Worm (Caenorhabditis elegans) whole organism, L1 larva: Measurements from ENCODE around the gene C32D5.4.

ENCODE experiments used
- ceh-82 ChIP-seq, 3 experiments: fragments of 150-350 bp in 1 of 3; sonication (generic microtip) in 2 of 3; optimal IDR thresholded peaks; 2 replicates each; lab custom pipeline; 2014 to 2017; ENCODE audit warnings: missing biosample characterization in 3 of 3, missing genetic modification characterization in 3 of 3
- egl-27 ChIP-seq, 2 experiments: fragments of 150-350 bp in 1 of 2; sonication (generic microtip); optimal IDR thresholded peaks; 3 replicates each; lab custom pipeline; 2017 to 2018; ENCODE audit warnings: missing biosample characterization in 2 of 2, missing genetic modification characterization in 2 of 2, missing genetic modification reagents in 2 of 2
- elt-3 ChIP-seq, 6 experiments: fragments of 150-350 bp in 1 of 6; sonication (generic microtip); optimal IDR thresholded peaks; 2 replicates each; lab custom pipeline; 2017 to 2018; ENCODE audit warnings: missing biosample characterization in 6 of 6, missing genetic modification characterization in 6 of 6, inconsistent platforms in 1 of 6
- lir-3 ChIP-seq: sonication (generic microtip); optimal IDR thresholded peaks from 2 replicates; lab custom pipeline; 2016; ENCODE audit warnings: mild to moderate bottlenecking, missing genetic modification characterization, moderate library complexity, missing compliant biosample characterization; ENCODE audit not compliant: poor library complexity
- pag-3 ChIP-seq: sonication (generic microtip); optimal IDR thresholded peaks from 2 replicates; lab custom pipeline; 2017; ENCODE audit warnings: missing genetic modification characterization, mild to moderate bottlenecking, missing compliant biosample characterization, antibody characterized with exemption, borderline replicate concordance; ENCODE audit not compliant: insufficient read depth
- rnt-1 ChIP-seq: sonication (generic microtip); optimal IDR thresholded peaks from 2 replicates; lab custom pipeline; 2016; ENCODE audit warnings: mild to moderate bottlenecking, missing genetic modification characterization, moderate library complexity, missing compliant biosample characterization
- skn-1 ChIP-seq: fragments of 150-350 bp; optimal IDR thresholded peaks from 2 replicates; lab custom pipeline; 2014; ENCODE audit warnings: missing biosample characterization, missing genetic modification characterization
- tbx-2 ChIP-seq: sonication (generic microtip); optimal IDR thresholded peaks from 2 replicates; lab custom pipeline; 2016; ENCODE audit warnings: missing genetic modification characterization, missing compliant biosample characterization
- zag-1 ChIP-seq: fragments of 150-350 bp; optimal IDR thresholded peaks from 2 replicates; lab custom pipeline; 2014; ENCODE audit warnings: missing biosample characterization, missing genetic modification characterization

ce11 chrII:6331222-6331830 is 8.4 kb upstream of the C32D5.4 start, which contains the start of gene set-4:
- peak; percentile 71 for TF ChIP-seq lir-3 (tag; lab: Kevin White, UChicago)
- peak; percentile 96 for TF ChIP-seq rnt-1 (tag; lab: Kevin White, UChicago)
- no peak for TF ChIP-seq pag-3 (tag; lab: Kevin White, UChicago)
- peak; percentile 85 to 96 (median 92) for TF ChIP-seq ceh-82 (tag; optimal IDR thresholded peaks at IDR 0.05; lab: Kevin White, UChicago)
- TF ChIP-seq skn-1 (tag; lab: Kevin White, UChicago), result peak; percentile 85
- TF ChIP-seq tbx-2 (tag; lab: Kevin White, UChicago), result peak; percentile 95
- TF ChIP-seq egl-27 (tag; optimal IDR thresholded peaks at IDR 0.05; lab: Kevin White, UChicago), result peak; percentile 46 to 64
- TF ChIP-seq elt-3 (tag; optimal IDR thresholded peaks at IDR 0.05; lab: Kevin White, UChicago), result peak in 2 of 6 experiments; percentile 69 to 70
- no peak for TF ChIP-seq zag-1 (tag; lab: Kevin White, UChicago)
